Fruit fly (Drosophila melanogaster) whole organism, embryonic: ENCODE results near the gene how.

Experiments
- CG10431 ChIP-seq: fragments of 200-800 bp; sonication (Bioruptor generic); optimal IDR thresholded peaks from 3 replicates; lab custom pipeline; 2018; ENCODE audit warnings: missing biosample characterization, mild to moderate bottlenecking, missing genetic modification characterization
- CG10462 ChIP-seq: fragments of 200-800 bp; sonication (Bioruptor generic); optimal IDR thresholded peaks from 2 replicates; lab custom pipeline; 2016; ENCODE audit warnings: missing biosample characterization, missing genetic modification characterization
- CG10959 ChIP-seq: fragments of 200-800 bp; sonication (Bioruptor generic); IDR thresholded peaks from 2 replicates; pipeline ENCODE4 v1.3.6; 2022; ENCODE audit warnings: missing biosample characterization, missing genetic modification characterization
- CG11504 ChIP-seq: fragments of 200-800 bp; sonication (Bioruptor generic); optimal IDR thresholded peaks from 3 replicates; lab custom pipeline; 2019; ENCODE audit warnings: missing biosample characterization, mild to moderate bottlenecking, missing genetic modification characterization, moderate library complexity
- CG12104 ChIP-seq: fragments of 200-800 bp; sonication (Bioruptor generic); optimal IDR thresholded peaks from 3 replicates; lab custom pipeline; 2016; ENCODE audit warnings: missing biosample characterization, missing genetic modification characterization
- CG12236 ChIP-seq: fragments of 200-800 bp; sonication (Bioruptor generic); optimal IDR thresholded peaks from 2 replicates; lab custom pipeline; 2016; ENCODE audit warnings: missing biosample characterization, missing genetic modification characterization
- CG14050 ChIP-seq: fragments of 200-800 bp; sonication (Bioruptor generic); IDR thresholded peaks from 3 replicates; pipeline ENCODE4 v1.3.6; 2022; ENCODE audit warnings: missing biosample characterization, missing genetic modification characterization
- CG14710 ChIP-seq: fragments of 200-800 bp; sonication (Bioruptor generic); optimal IDR thresholded peaks from 3 replicates; lab custom pipeline; 2019; ENCODE audit warnings: missing biosample characterization, mild to moderate bottlenecking, missing genetic modification characterization, moderate library complexity
- CG15479 ChIP-seq: fragments of 200-800 bp; sonication (Bioruptor generic); optimal IDR thresholded peaks from 3 replicates; lab custom pipeline; 2019; ENCODE audit warnings: missing biosample characterization, mild to moderate bottlenecking, missing genetic modification characterization, moderate library complexity
- CG31224 ChIP-seq: fragments of 200-800 bp; sonication (Bioruptor generic); IDR thresholded peaks from 2 replicates; pipeline ENCODE4 v1.3.6; 2022; ENCODE audit warnings: missing biosample characterization, missing genetic modification characterization
- CG32532 ChIP-seq: fragments of 200-800 bp; sonication (Bioruptor generic); IDR thresholded peaks from 2 replicates; pipeline ENCODE4 v1.3.6; 2022; ENCODE audit warnings: missing biosample characterization, missing genetic modification characterization
- CG32767 ChIP-seq: fragments of 200-800 bp; sonication (Bioruptor generic); IDR thresholded peaks from 2 replicates; pipeline ENCODE4 v1.3.6; 2022; ENCODE audit warnings: missing biosample characterization, missing genetic modification characterization
- CG42726 ChIP-seq: fragments of 200-800 bp; sonication (Bioruptor generic); IDR thresholded peaks from 2 replicates; pipeline ENCODE4 v1.3.6; 2022; ENCODE audit warnings: missing biosample characterization, missing genetic modification characterization; ENCODE audit not compliant: partially characterized antibody
- CG4424 ChIP-seq: fragments of 200-800 bp; sonication (Bioruptor generic); optimal IDR thresholded peaks from 3 replicates; lab custom pipeline; 2016; ENCODE audit warnings: missing biosample characterization, missing genetic modification characterization
- CG6689 ChIP-seq: fragments of 200-800 bp; sonication (Bioruptor generic); IDR thresholded peaks from 2 replicates; pipeline ENCODE4 v1.3.6; 2022; ENCODE audit warnings: missing biosample characterization, missing genetic modification characterization
- CG7372 ChIP-seq: fragments of 200-800 bp; sonication (Bioruptor generic); IDR thresholded peaks from 2 replicates; pipeline ENCODE4 v1.3.6; 2022; ENCODE audit warnings: missing biosample characterization, missing genetic modification characterization
- CG8478 ChIP-seq: fragments of >200 bp; optimal IDR thresholded peaks from 2 replicates; lab custom pipeline; 2018
- CG9932 ChIP-seq: fragments of 200-800 bp; sonication (Bioruptor generic); IDR thresholded peaks from 2 replicates; pipeline ENCODE4 v1.3.6; 2022; ENCODE audit warnings: missing biosample characterization, missing genetic modification characterization
- Doc3 ChIP-seq: fragments of 200-800 bp; sonication (Bioruptor generic); IDR thresholded peaks from 3 replicates; pipeline ENCODE4 v1.3.6; 2022; ENCODE audit warnings: missing biosample characterization, missing genetic modification characterization; ENCODE audit not compliant: partially characterized antibody
- E2f2 ChIP-seq: fragments of 200-800 bp; sonication (Bioruptor generic); IDR thresholded peaks from 2 replicates; pipeline ENCODE4 v1.3.6; 2022; ENCODE audit warnings: missing biosample characterization, missing genetic modification characterization
- HLH3B ChIP-seq: fragments of 200-800 bp; sonication (Bioruptor generic); IDR thresholded peaks from 2 replicates; pipeline ENCODE4 v1.3.6; 2022; ENCODE audit warnings: missing biosample characterization, missing genetic modification characterization
- Jarid2 ChIP-seq: fragments of 200-800 bp; sonication (Bioruptor generic); optimal IDR thresholded peaks from 3 replicates; lab custom pipeline; 2017; ENCODE audit warnings: mild to moderate bottlenecking, missing biosample characterization, missing genetic modification reagents, missing genetic modification characterization
- Max ChIP-seq: fragments of 200-800 bp; sonication (Bioruptor generic); optimal IDR thresholded peaks from 2 replicates; lab custom pipeline; 2016; ENCODE audit warnings: missing biosample characterization, mild to moderate bottlenecking, missing genetic modification characterization
- Meics ChIP-seq: fragments of 200-800 bp; sonication (Bioruptor generic); optimal IDR thresholded peaks from 2 replicates; lab custom pipeline; 2017; ENCODE audit warnings: missing biosample characterization, mild to moderate bottlenecking, missing genetic modification characterization
- Ptx1 ChIP-seq: fragments of 200-800 bp; sonication (Bioruptor generic); IDR thresholded peaks from 2 replicates; pipeline ENCODE4 v1.3.6; 2022; ENCODE audit warnings: missing biosample characterization, missing genetic modification characterization
- Sox102F ChIP-seq: fragments of 200-800 bp; sonication (Bioruptor generic); optimal IDR thresholded peaks from 2 replicates; lab custom pipeline; 2018; ENCODE audit warnings: missing biosample characterization, mild to moderate bottlenecking, missing genetic modification characterization, moderate library complexity
- aop ChIP-seq: fragments of 200-800 bp; sonication (Bioruptor generic); IDR thresholded peaks from 2 replicates; pipeline ENCODE4 v1.3.6; 2022; ENCODE audit warnings: missing biosample characterization, missing genetic modification characterization
- bbx ChIP-seq: fragments of 200-800 bp; sonication (Bioruptor generic); IDR thresholded peaks from 2 replicates; pipeline ENCODE4 v1.3.6; 2022; ENCODE audit warnings: missing biosample characterization, missing genetic modification characterization; ENCODE audit not compliant: partially characterized antibody
- bowl ChIP-seq: fragments of 200-800 bp; sonication (Bioruptor generic); IDR thresholded peaks from 2 replicates; pipeline ENCODE4 v1.3.6; 2022; ENCODE audit warnings: missing biosample characterization, missing genetic modification characterization
- cad ChIP-seq: fragments of >200 bp; optimal IDR thresholded peaks from 2 replicates; lab custom pipeline; 2017; ENCODE audit warnings: missing biosample characterization, missing genetic modification characterization
- caup ChIP-seq: fragments of 200-800 bp; sonication (Bioruptor generic); optimal IDR thresholded peaks from 3 replicates; lab custom pipeline; 2017; ENCODE audit warnings: missing biosample characterization, mild to moderate bottlenecking, missing genetic modification characterization, moderate library complexity; ENCODE audit not compliant: severe bottlenecking
- cwo ChIP-seq: fragments of 200-800 bp; sonication (Bioruptor generic); optimal IDR thresholded peaks from 3 replicates; lab custom pipeline; 2017; ENCODE audit warnings: missing biosample characterization, missing genetic modification characterization, mild to moderate bottlenecking, moderate library complexity, missing genetic modification reagents
- disco-r ChIP-seq: fragments of 200-800 bp; sonication (Bioruptor generic); optimal IDR thresholded peaks from 2 replicates; lab custom pipeline; 2016; ENCODE audit warnings: missing biosample characterization, missing genetic modification characterization
- dysf ChIP-seq: fragments of 200-800 bp; sonication (Bioruptor generic); IDR thresholded peaks from 3 replicates; pipeline ENCODE4 v1.3.6; 2022; ENCODE audit warnings: missing biosample characterization, missing genetic modification characterization
- eyg ChIP-seq: fragments of 200-800 bp; sonication (Bioruptor generic); optimal IDR thresholded peaks from 3 replicates; lab custom pipeline; 2016; ENCODE audit warnings: missing biosample characterization, missing genetic modification characterization
- fd64A ChIP-seq: fragments of 200-800 bp; sonication (Bioruptor generic); optimal IDR thresholded peaks from 3 replicates; lab custom pipeline; 2018; ENCODE audit warnings: missing biosample characterization, mild to moderate bottlenecking, missing genetic modification characterization
- grau ChIP-seq: fragments of 200-800 bp; optimal IDR thresholded peaks from 3 replicates; lab custom pipeline; 2019; ENCODE audit warnings: missing biosample characterization, mild to moderate bottlenecking, missing genetic modification characterization, moderate library complexity
- grn ChIP-seq: fragments of 200-800 bp; sonication (Bioruptor generic); optimal IDR thresholded peaks from 3 replicates; lab custom pipeline; 2017; ENCODE audit warnings: missing biosample characterization, missing genetic modification characterization
- gt ChIP-seq: fragments of 200-800 bp; sonication (Bioruptor generic); IDR thresholded peaks from 2 replicates; pipeline ENCODE4 v1.3.6; 2022; ENCODE audit warnings: missing biosample characterization, missing genetic modification characterization
- hb ChIP-seq: fragments of 200-800 bp; sonication (Bioruptor generic); IDR thresholded peaks from 3 replicates; pipeline ENCODE4 v1.3.6; 2022; ENCODE audit warnings: missing biosample characterization, missing genetic modification characterization; ENCODE audit not compliant: partially characterized antibody
- hkb ChIP-seq, 2 experiments: fragments of 200-800 bp in 1 of 2; fragments of >200 bp in 1 of 2; sonication (Bioruptor generic) in 1 of 2; IDR thresholded peaks in 1 of 2; optimal IDR thresholded peaks in 1 of 2; 2 replicates each; pipeline versions ENCODE4 v1.3.6 to Lab custom; 2017 to 2022; ENCODE audit warnings: missing biosample characterization in 1 of 2, missing genetic modification characterization in 1 of 2
- kah ChIP-seq: fragments of 200-800 bp; sonication (Bioruptor generic); optimal IDR thresholded peaks from 2 replicates; lab custom pipeline; 2018; ENCODE audit warnings: missing biosample characterization, mild to moderate bottlenecking, missing genetic modification characterization
- lov ChIP-seq, 2 experiments: fragments of 200-800 bp in 1 of 2; fragments of >200 bp in 1 of 2; sonication (Bioruptor generic) in 1 of 2; IDR thresholded peaks in 1 of 2; optimal IDR thresholded peaks in 1 of 2; 2 replicates in 1 of 2; 3 replicates in 1 of 2; pipeline versions ENCODE4 v1.3.6 to Lab custom; 2017 to 2022; ENCODE audit warnings: missing biosample characterization in 1 of 2, missing genetic modification characterization in 1 of 2
- prd ChIP-seq, 3 experiments: fragments of >200 bp in 2 of 3; fragments of 200-800 bp in 1 of 3; sonication (Bioruptor generic) in 1 of 3; optimal IDR thresholded peaks in 2 of 3; IDR thresholded peaks in 1 of 3; 2 replicates in 2 of 3; 3 replicates in 1 of 3; pipeline versions ENCODE4 v1.3.6 to Lab custom; 2017 to 2022; ENCODE audit warnings: missing biosample characterization in 1 of 3, missing genetic modification characterization in 1 of 3
- row ChIP-seq: fragments of 200-800 bp; sonication (Bioruptor generic); IDR thresholded peaks from 3 replicates; pipeline ENCODE4 v1.3.6; 2022; ENCODE audit warnings: missing biosample characterization, missing genetic modification characterization
- sc ChIP-seq, 3 experiments: fragments of >200 bp in 2 of 3; fragments of 200-800 bp in 1 of 3; sonication (Bioruptor generic) in 1 of 3; optimal IDR thresholded peaks; 2 replicates in 2 of 3; 3 replicates in 1 of 3; lab custom pipeline; 2017; ENCODE audit warnings: mild to moderate bottlenecking in 1 of 3, missing biosample characterization in 1 of 3, missing genetic modification characterization in 1 of 3, missing genetic modification reagents in 1 of 3
- sens ChIP-seq: fragments of 200-800 bp; sonication (Bioruptor generic); peaks from one replicate; lab custom pipeline; 2016; ENCODE audit warnings: missing biosample characterization, missing genetic modification characterization
- tna ChIP-seq: fragments of 200-800 bp; sonication (Bioruptor generic); IDR thresholded peaks from 2 replicates; pipeline ENCODE4 v1.3.6; 2022; ENCODE audit warnings: missing biosample characterization, missing genetic modification characterization; ENCODE audit not compliant: partially characterized antibody
- unpg ChIP-seq: fragments of 200-800 bp; sonication (Bioruptor generic); optimal IDR thresholded peaks from 3 replicates; lab custom pipeline; 2018; ENCODE audit warnings: missing biosample characterization, mild to moderate bottlenecking, missing genetic modification characterization, moderate library complexity

Gene how

dm6 chr3R:22123347-22123746, 81.4 kb downstream of the how start (continued):
- TF ChIP-seq aop (GFP tag; lab: Robert Waterston, UW) (no peak), CG14050 (GFP tag; lab: Robert Waterston, UW) (no peak), CG42726 (GFP tag; lab: Robert Waterston, UW) (no peak), lov (optimal IDR thresholded peaks at IDR 0.05; lab: Kevin White, UChicago) (no peak), lov (GFP tag; IDR thresholded peaks at IDR 0.05; lab: Robert Waterston, UW) (no peak), CG10462 (GFP tag; lab: Kevin White, UChicago) (no peak), grn (GFP tag; lab: Kevin White, UChicago) (no peak), cad (GFP tag; lab: Kevin White, UChicago) (no peak), Doc3 (GFP tag; lab: Robert Waterston, UW) (no peak), tna (GFP tag; lab: Robert Waterston, UW) (no peak), CG32767 (GFP tag; lab: Robert Waterston, UW) (no peak), bowl (GFP tag; lab: Robert Waterston, UW) (no peak), CG14710 (tag; lab: Kevin White, UChicago) (peak; percentile 12), CG8478 (lab: Kevin White, UChicago) (no peak), CG11504 (peak; percentile 39), Ptx1 (GFP tag; lab: Robert Waterston, UW) (0 out of 2 replicates have a peak, but pooled peaks have one; percentile 12), sc (optimal IDR thresholded peaks at IDR 0.05; lab: Kevin White, UChicago) (no peak), sc (GFP tag; optimal IDR thresholded peaks at IDR 0.05; lab: Kevin White, UChicago) (no peak), hkb (optimal IDR thresholded peaks at IDR 0.05; lab: Kevin White, UChicago) (no peak), hkb (GFP tag; IDR thresholded peaks at IDR 0.05; lab: Robert Waterston, UW) (no peak), fd64A (GFP tag; lab: Kevin White, UChicago) (no peak), CG4424 (peak; percentile 22), Meics (GFP tag; lab: Kevin White, UChicago) (peak; percentile 56), CG7372 (GFP tag; lab: Robert Waterston, UW) (no peak), Jarid2 (GFP tag; lab: Kevin White, UChicago) (no peak), row (GFP tag; lab: Robert Waterston, UW) (peak; percentile 49), CG15479 (GFP tag; lab: Kevin White, UChicago) (no peak), CG12104 (no peak), cwo (GFP tag; lab: Kevin White, UChicago) (no peak), disco-r (GFP tag; lab: Kevin White, UChicago) (no peak), sens (peak; percentile 58), gt (GFP tag; lab: Robert Waterston, UW) (no peak), caup (peak; percentile 40), kah (GFP tag; lab: Kevin White, UChicago) (no peak), CG31224 (GFP tag; lab: Robert Waterston, UW) (no peak), CG10959 (GFP tag; lab: Robert Waterston, UW) (no peak), HLH3B (no peak), CG12236 (GFP tag; lab: Kevin White, UChicago) (no peak), CG32532 (GFP tag; lab: Robert Waterston, UW) (0 out of 2 replicates have a peak, but pooled peaks have one; percentile 45), Max (no peak), dysf (0 out of 3 replicates have a peak, but pooled peaks have one; percentile 43), CG6689 (GFP tag; lab: Robert Waterston, UW) (peak; percentile 28; the same call in 1 of the 2 replicates), E2f2 (GFP tag; lab: Robert Waterston, UW) (no peak; the same call in 1 of the 2 replicates), unpg (GFP tag; lab: Kevin White, UChicago) (peak; percentile 22), eyg (GFP tag; lab: Kevin White, UChicago) (no peak), CG10431 (GFP tag; lab: Kevin White, UChicago) (no peak), grau (tag; lab: Kevin White, UChicago) (peak; percentile 41), hb (no peak), prd (optimal IDR thresholded peaks at IDR 0.05; lab: Kevin White, UChicago) (no peak), prd (GFP tag; IDR thresholded peaks at IDR 0.05; lab: Robert Waterston, UW) (no peak), Sox102F (GFP tag; lab: Kevin White, UChicago) (peak; percentile 33), bbx (GFP tag; lab: Robert Waterston, UW) (no peak), CG9932 (peak; percentile 47; the same call in 1 of the 2 replicates)
